Fruit fly (Drosophila melanogaster): Measurements from ENCODE around the gene CG7655.
A peak's percentile ranks its signal among the peaks of the same experiment; 100 is the strongest.

DNA sequence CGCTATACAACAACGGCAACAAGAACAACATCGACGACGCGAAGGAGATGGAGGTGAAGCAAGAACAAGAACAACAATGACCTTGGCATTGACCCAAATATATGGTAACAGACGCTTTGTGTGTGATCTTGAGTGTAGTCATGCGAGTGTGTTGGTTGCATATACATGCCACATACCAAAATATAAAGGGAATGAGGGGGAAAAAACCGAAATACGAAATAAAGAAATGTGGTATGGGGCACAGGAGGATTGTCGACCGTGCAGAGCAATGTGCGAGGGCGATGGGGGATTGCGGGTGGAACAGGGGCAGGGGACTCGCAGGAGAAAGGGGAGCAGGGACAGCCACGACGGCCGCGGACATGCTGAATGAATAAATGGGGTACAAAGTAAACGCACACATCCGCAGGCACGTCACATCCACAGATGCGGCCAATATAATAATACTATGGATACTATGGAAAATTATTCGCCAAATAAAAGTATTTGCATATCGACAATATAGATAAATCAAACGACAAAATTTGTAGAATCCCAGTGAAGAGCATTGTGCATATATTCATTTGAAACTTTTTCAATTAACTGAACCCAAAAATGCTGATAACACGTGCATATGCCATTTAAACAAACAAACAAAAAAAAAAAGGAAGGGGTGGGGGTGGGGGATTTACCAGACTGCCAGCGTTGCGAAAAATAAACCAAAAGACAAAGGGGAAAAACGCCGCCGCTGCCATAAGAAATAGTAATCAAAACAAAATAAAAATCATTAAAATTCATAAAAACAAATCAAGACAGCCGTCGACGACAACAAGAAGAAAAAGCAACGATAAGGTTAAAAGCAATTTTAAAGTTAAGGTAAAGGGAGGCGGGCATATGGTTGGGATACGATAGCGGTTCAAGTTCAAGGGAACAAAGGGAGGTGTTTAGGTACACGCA is 23.7 kb downstream of the CG7655 start:
- TF ChIP-seq exex (tag; optimal IDR thresholded peaks at IDR 0.05) (peak; percentile 24), Poxn (GFP tag; IDR thresholded peaks at IDR 0.05) (no peak), Chrac-16 (GFP tag; optimal IDR thresholded peaks at IDR 0.05) (no peak)
